Fruit fly (Drosophila melanogaster) whole organism, embryonic: ENCODE results near the gene CG11698.
A peak's percentile ranks its signal among the peaks of the same experiment; 100 is the strongest.

ENCODE experiments used
- ATbp ChIP-seq: fragments of 200-800 bp; sonication (Bioruptor generic); optimal IDR thresholded peaks from 2 replicates; lab custom pipeline; 2017; ENCODE audit warnings: missing biosample characterization, mild to moderate bottlenecking, missing genetic modification characterization, missing genetic modification reagents
- Bdp1 ChIP-seq: fragments of 200-800 bp; sonication (Bioruptor generic); optimal IDR thresholded peaks from 3 replicates; lab custom pipeline; 2016; ENCODE audit warnings: missing biosample characterization, missing genetic modification characterization
- CG10267 ChIP-seq: fragments of 200-800 bp; sonication (Bioruptor generic); optimal IDR thresholded peaks from 2 replicates; lab custom pipeline; 2018; ENCODE audit warnings: missing biosample characterization, mild to moderate bottlenecking, missing genetic modification characterization, moderate library complexity
- CG12391 ChIP-seq: fragments of 200-800 bp; sonication (Bioruptor generic); optimal IDR thresholded peaks from 3 replicates; lab custom pipeline; 2018; ENCODE audit warnings: missing biosample characterization, mild to moderate bottlenecking, missing genetic modification characterization, moderate library complexity
- CG13287 ChIP-seq: fragments of 200-800 bp; sonication (Bioruptor generic); IDR thresholded peaks from 2 replicates; pipeline ENCODE4 v1.3.6; 2022; ENCODE audit warnings: missing biosample characterization, missing genetic modification characterization; ENCODE audit not compliant: partially characterized antibody
- CG1529 ChIP-seq: fragments of 200-800 bp; sonication (Bioruptor generic); optimal IDR thresholded peaks from 3 replicates; lab custom pipeline; 2018; ENCODE audit warnings: missing biosample characterization, missing genetic modification characterization
- CG15479 ChIP-seq: fragments of 200-800 bp; sonication (Bioruptor generic); optimal IDR thresholded peaks from 3 replicates; lab custom pipeline; 2019; ENCODE audit warnings: missing biosample characterization, mild to moderate bottlenecking, missing genetic modification characterization, moderate library complexity
- CG15514 ChIP-seq: fragments of 200-800 bp; sonication (Bioruptor generic); optimal IDR thresholded peaks from 3 replicates; lab custom pipeline; 2017; ENCODE audit warnings: missing biosample characterization, missing genetic modification characterization, mild to moderate bottlenecking, moderate library complexity, missing genetic modification reagents
- CG1603 ChIP-seq: fragments of 200-800 bp; sonication (Bioruptor generic); optimal IDR thresholded peaks from 2 replicates; lab custom pipeline; 2019; ENCODE audit warnings: missing biosample characterization, mild to moderate bottlenecking, missing genetic modification characterization, moderate library complexity
- CG17385 ChIP-seq: fragments of 200-800 bp; sonication (Bioruptor generic); optimal IDR thresholded peaks from 3 replicates; lab custom pipeline; 2018; ENCODE audit warnings: missing biosample characterization, mild to moderate bottlenecking, missing genetic modification characterization
- CG1832 ChIP-seq: fragments of 200-800 bp; sonication (Bioruptor generic); optimal IDR thresholded peaks from 2 replicates; lab custom pipeline; 2017; ENCODE audit warnings: missing biosample characterization, mild to moderate bottlenecking, missing genetic modification characterization, inconsistent platforms
- CG2120 ChIP-seq: fragments of 200-800 bp; sonication (Bioruptor generic); optimal IDR thresholded peaks from 3 replicates; lab custom pipeline; 2016; ENCODE audit warnings: missing biosample characterization, missing genetic modification characterization
- CG31365 ChIP-seq: fragments of 200-800 bp; sonication (Bioruptor generic); optimal IDR thresholded peaks from 2 replicates; lab custom pipeline; 2018; ENCODE audit warnings: missing biosample characterization, mild to moderate bottlenecking, missing genetic modification characterization
- CG34376 ChIP-seq: fragments of 200-800 bp; sonication (Bioruptor generic); optimal IDR thresholded peaks from 2 replicates; lab custom pipeline; 2018; ENCODE audit warnings: missing biosample characterization, mild to moderate bottlenecking, missing genetic modification characterization
- CG3995 ChIP-seq: fragments of 200-800 bp; sonication (Bioruptor generic); optimal IDR thresholded peaks from 3 replicates; lab custom pipeline; 2016; ENCODE audit warnings: missing biosample characterization, missing genetic modification characterization
- CG4617 ChIP-seq: fragments of 200-800 bp; sonication (Bioruptor generic); optimal IDR thresholded peaks from 3 replicates; lab custom pipeline; 2016; ENCODE audit warnings: missing biosample characterization, missing genetic modification characterization, borderline replicate concordance
- CG6765 ChIP-seq: fragments of 200-800 bp; sonication (Bioruptor generic); optimal IDR thresholded peaks from 3 replicates; lab custom pipeline; 2017; ENCODE audit warnings: missing biosample characterization, mild to moderate bottlenecking, missing genetic modification characterization
- CG7928 ChIP-seq: fragments of 200-800 bp; sonication (Bioruptor generic); optimal IDR thresholded peaks from 2 replicates; lab custom pipeline; 2017; ENCODE audit warnings: missing biosample characterization, mild to moderate bottlenecking, missing genetic modification characterization
- CG7963 ChIP-seq: fragments of 200-800 bp; sonication (Bioruptor generic); IDR thresholded peaks from 3 replicates; pipeline ENCODE4 v1.3.6; 2022; ENCODE audit warnings: missing biosample characterization, missing genetic modification characterization; ENCODE audit not compliant: partially characterized antibody
- CG8388 ChIP-seq: fragments of 200-800 bp; sonication (Bioruptor generic); optimal IDR thresholded peaks from 2 replicates; lab custom pipeline; 2019; ENCODE audit warnings: missing biosample characterization, mild to moderate bottlenecking, missing genetic modification characterization, moderate library complexity
- CG9437 ChIP-seq: fragments of 200-800 bp; sonication (Bioruptor generic); optimal IDR thresholded peaks from 2 replicates; lab custom pipeline; 2018; ENCODE audit warnings: missing biosample characterization, mild to moderate bottlenecking, missing genetic modification characterization
- CG9609 ChIP-seq: fragments of 200-800 bp; sonication (Bioruptor generic); optimal IDR thresholded peaks from 3 replicates; lab custom pipeline; 2016; ENCODE audit warnings: missing biosample characterization, missing genetic modification characterization
- CG9797 ChIP-seq: fragments of 200-800 bp; sonication (Bioruptor generic); optimal IDR thresholded peaks from 3 replicates; lab custom pipeline; 2018; ENCODE audit warnings: missing biosample characterization, mild to moderate bottlenecking, missing genetic modification characterization
- CHES-1-like ChIP-seq: fragments of 200-800 bp; sonication (Bioruptor generic); optimal IDR thresholded peaks from 2 replicates; lab custom pipeline; 2016; ENCODE audit warnings: missing biosample characterization, missing genetic modification characterization
- CTCF ChIP-seq: fragments of 200-800 bp; sonication (Bioruptor generic); optimal IDR thresholded peaks from 2 replicates; lab custom pipeline; 2017; ENCODE audit warnings: missing biosample characterization, mild to moderate bottlenecking, missing genetic modification characterization, moderate library complexity
- Doc3 ChIP-seq: fragments of 200-800 bp; sonication (Bioruptor generic); IDR thresholded peaks from 3 replicates; pipeline ENCODE4 v1.3.6; 2022; ENCODE audit warnings: missing biosample characterization, missing genetic modification characterization; ENCODE audit not compliant: partially characterized antibody
- Dref ChIP-seq: fragments of 200-800 bp; sonication (Bioruptor generic); IDR thresholded peaks from 2 replicates; pipeline ENCODE4 v1.3.6; 2022; ENCODE audit warnings: missing biosample characterization, missing genetic modification characterization
- Ets97D ChIP-seq: fragments of 200-800 bp; sonication (Bioruptor generic); optimal IDR thresholded peaks from 3 replicates; lab custom pipeline; 2016; ENCODE audit warnings: missing biosample characterization, missing genetic modification characterization
- HHEX ChIP-seq: fragments of 200-800 bp; sonication (Bioruptor generic); optimal IDR thresholded peaks from 3 replicates; lab custom pipeline; 2017; ENCODE audit warnings: missing biosample characterization, mild to moderate bottlenecking, missing genetic modification characterization, missing genetic modification reagents
- HmgZ ChIP-seq: fragments of 200-800 bp; sonication (Bioruptor generic); optimal IDR thresholded peaks from 2 replicates; lab custom pipeline; 2018; ENCODE audit warnings: missing biosample characterization, mild to moderate bottlenecking, missing genetic modification characterization
- MESR4 ChIP-seq: fragments of 200-800 bp; sonication (Bioruptor generic); optimal IDR thresholded peaks from 2 replicates; lab custom pipeline; 2018; ENCODE audit warnings: missing biosample characterization, mild to moderate bottlenecking, missing genetic modification characterization, moderate library complexity
- Mrtf ChIP-seq: fragments of 200-800 bp; sonication (Bioruptor generic); IDR thresholded peaks from 3 replicates; pipeline ENCODE4 v1.3.6; 2022; ENCODE audit warnings: missing biosample characterization, missing genetic modification characterization
- Nf-YC ChIP-seq: fragments of 200-800 bp; optimal IDR thresholded peaks from 3 replicates; lab custom pipeline; 2019; ENCODE audit warnings: missing biosample characterization, mild to moderate bottlenecking, missing genetic modification characterization, moderate library complexity
- Scr ChIP-seq: fragments of 200-800 bp; sonication (Bioruptor generic); IDR thresholded peaks from 2 replicates; pipeline ENCODE4 v1.3.6; 2022; ENCODE audit warnings: missing biosample characterization, missing genetic modification characterization; ENCODE audit not compliant: partially characterized antibody
- cad ChIP-seq: fragments of >200 bp; optimal IDR thresholded peaks from 2 replicates; lab custom pipeline; 2017; ENCODE audit warnings: missing biosample characterization, missing genetic modification characterization
- cg ChIP-seq: fragments of 200-800 bp; sonication (Bioruptor generic); optimal IDR thresholded peaks from 3 replicates; lab custom pipeline; 2019; ENCODE audit warnings: missing biosample characterization, mild to moderate bottlenecking, missing genetic modification characterization, moderate library complexity
- kah ChIP-seq: fragments of 200-800 bp; sonication (Bioruptor generic); optimal IDR thresholded peaks from 2 replicates; lab custom pipeline; 2018; ENCODE audit warnings: missing biosample characterization, mild to moderate bottlenecking, missing genetic modification characterization
- knrl ChIP-seq: fragments of 200-800 bp; sonication (Bioruptor generic); IDR thresholded peaks from 3 replicates; pipeline ENCODE4 v1.3.6; 2022; ENCODE audit warnings: missing biosample characterization, missing genetic modification characterization; ENCODE audit not compliant: partially characterized antibody
- lilli ChIP-seq: fragments of 200-800 bp; sonication (Bioruptor generic); optimal IDR thresholded peaks from 3 replicates; lab custom pipeline; 2016; ENCODE audit warnings: missing biosample characterization, missing genetic modification characterization
- nerfin-1 ChIP-seq: fragments of 200-800 bp; sonication (Bioruptor generic); optimal IDR thresholded peaks from 3 replicates; lab custom pipeline; 2019; ENCODE audit warnings: missing biosample characterization, mild to moderate bottlenecking, missing genetic modification characterization, moderate library complexity
- onecut ChIP-seq: fragments of 200-800 bp; sonication (Bioruptor generic); IDR thresholded peaks from 2 replicates; pipeline ENCODE4 v1.3.6; 2022; ENCODE audit warnings: missing biosample characterization, missing genetic modification characterization
- phol ChIP-seq: fragments of 200-800 bp; sonication (Bioruptor generic); optimal IDR thresholded peaks from 3 replicates; lab custom pipeline; 2018; ENCODE audit warnings: missing biosample characterization, mild to moderate bottlenecking, missing genetic modification characterization, moderate library complexity
- pzg ChIP-seq: fragments of 200-800 bp; sonication (Bioruptor generic); optimal IDR thresholded peaks from 3 replicates; lab custom pipeline; 2018; ENCODE audit warnings: missing biosample characterization, mild to moderate bottlenecking, missing genetic modification characterization, moderate library complexity
- rib ChIP-seq: fragments of 200-800 bp; sonication (Bioruptor generic); IDR thresholded peaks from 2 replicates; pipeline ENCODE4 v1.3.6; 2022; ENCODE audit warnings: missing biosample characterization, missing genetic modification characterization
- row ChIP-seq: fragments of 200-800 bp; sonication (Bioruptor generic); IDR thresholded peaks from 3 replicates; pipeline ENCODE4 v1.3.6; 2022; ENCODE audit warnings: missing biosample characterization, missing genetic modification characterization
- slp2 ChIP-seq: fragments of 200-800 bp; sonication (Bioruptor generic); optimal IDR thresholded peaks from 2 replicates; lab custom pipeline; 2016; ENCODE audit warnings: missing biosample characterization, missing genetic modification characterization
- stwl ChIP-seq: fragments of 200-800 bp; sonication (Bioruptor generic); optimal IDR thresholded peaks from 3 replicates; lab custom pipeline; 2018; ENCODE audit warnings: missing biosample characterization, mild to moderate bottlenecking, missing genetic modification characterization, moderate library complexity
- wdn ChIP-seq: fragments of 200-800 bp; sonication (Bioruptor generic); IDR thresholded peaks from 2 replicates; pipeline ENCODE4 v1.3.6; 2022; ENCODE audit warnings: missing biosample characterization, missing genetic modification characterization

CG11698 gene

dm6 chr3R:8340675-8341275 is 28.8 kb downstream of the CG11698 start, which contains the start of the genes COX7A and Arl2 (continued):
- TF ChIP-seq CG7928: no peak
- TF ChIP-seq HmgZ (tag; lab: Kevin White, UChicago): peak; percentile 65
- peak; percentile 17 for TF ChIP-seq CG12391 (tag; lab: Kevin White, UChicago)
- no peak for TF ChIP-seq CG1832 (GFP tag; lab: Kevin White, UChicago)
- TF ChIP-seq rib (GFP tag; lab: Robert Waterston, UW): peak; percentile 17; the same call in 1 of the 2 replicates
- no peak for TF ChIP-seq CG8388 (GFP tag; lab: Kevin White, UChicago)
- peak; percentile 11 for TF ChIP-seq CG2120 (GFP tag; lab: Kevin White, UChicago)
- TF ChIP-seq CG3995: peak; percentile 18
- TF ChIP-seq lilli: peak; percentile 20
- peak; percentile 60 for TF ChIP-seq Ets97D (GFP tag; lab: Kevin White, UChicago)
- TF ChIP-seq ATbp (GFP tag; lab: Kevin White, UChicago): no peak
- peak; percentile 22 for TF ChIP-seq CG10267
- peak; percentile 47 for TF ChIP-seq CG15514
- TF ChIP-seq CG17385 (GFP tag; lab: Kevin White, UChicago): peak; percentile 37
- TF ChIP-seq pzg (GFP tag; lab: Kevin White, UChicago): peak; percentile 82
- TF ChIP-seq MESR4: peak; percentile 98
- peak; percentile 8 for TF ChIP-seq CG31365 (tag; lab: Kevin White, UChicago)
- TF ChIP-seq CG34376 (GFP tag; lab: Kevin White, UChicago): no peak
- TF ChIP-seq CG6765 (GFP tag; lab: Kevin White, UChicago): no peak
- TF ChIP-seq slp2 (GFP tag; lab: Kevin White, UChicago): no peak
- TF ChIP-seq Nf-YC (tag; lab: Kevin White, UChicago): peak; percentile 34
- TF ChIP-seq nerfin-1 (tag; lab: Kevin White, UChicago): peak; percentile 14

dm6 chr3R:8343251-8343744 is 31.3 kb downstream of the CG11698 start, which contains the start of the genes PNKP and COX7AL:
Gene PNKP (minus strand): TSS chr3R:8343516.
Gene COX7AL (plus strand): TSS chr3R:8343669.
- TF ChIP-seq Mrtf (GFP tag; lab: Robert Waterston, UW) (no peak), Bdp1 (GFP tag; lab: Kevin White, UChicago) (no peak), CG9609 (GFP tag; lab: Kevin White, UChicago) (no peak), CG1529 (GFP tag; lab: Kevin White, UChicago) (no peak), CG15479 (GFP tag; lab: Kevin White, UChicago) (no peak), knrl (GFP tag; lab: Robert Waterston, UW) (0 out of 3 replicates have a peak, but pooled peaks have one; percentile 27), CG7963 (GFP tag; lab: Robert Waterston, UW) (no peak), HmgZ (tag; lab: Kevin White, UChicago) (peak; percentile 13), CG4617 (peak; percentile 24), row (GFP tag; lab: Robert Waterston, UW) (peak; percentile 42; the same call in 2 of the 3 replicates), stwl (tag; lab: Kevin White, UChicago) (peak; percentile 14), CG9797 (GFP tag; lab: Kevin White, UChicago) (peak; percentile 21), HHEX (GFP tag; lab: Kevin White, UChicago) (no peak), CG13287 (0 out of 2 replicates have a peak, but pooled peaks have one; percentile 19), CHES-1-like (GFP tag; lab: Kevin White, UChicago) (no peak), onecut (GFP tag; lab: Robert Waterston, UW) (peak; percentile 89), cg (no peak), wdn (GFP tag; lab: Robert Waterston, UW) (no peak), Scr (peak; percentile 46; the same call in 1 of the 2 replicates), cad (GFP tag; lab: Kevin White, UChicago) (no peak), CG1603 (tag; lab: Kevin White, UChicago) (peak; percentile 14), Dref (peak; percentile 32; the same call in 1 of the 2 replicates), phol (tag; lab: Kevin White, UChicago) (no peak), kah (GFP tag; lab: Kevin White, UChicago) (peak; percentile 4), CTCF (GFP tag; lab: Kevin White, UChicago) (no peak), CG17385 (GFP tag; lab: Kevin White, UChicago) (peak; percentile 92), CG9437 (GFP tag; lab: Kevin White, UChicago) (no peak), Doc3 (GFP tag; lab: Robert Waterston, UW) (0 out of 3 replicates have a peak, but pooled peaks have one; percentile 18)
